Fruit fly (Drosophila melanogaster) whole organism, embryonic: ENCODE data around the gene CG44303.

ENCODE experiments used
- ATbp ChIP-seq: fragments of 200-800 bp; sonication (Bioruptor generic); optimal IDR thresholded peaks from 2 replicates; lab custom pipeline; 2017; ENCODE audit warnings: missing biosample characterization, mild to moderate bottlenecking, missing genetic modification characterization, missing genetic modification reagents
- CG10147 ChIP-seq: fragments of 200-800 bp; sonication (Bioruptor generic); optimal IDR thresholded peaks from 2 replicates; lab custom pipeline; 2019; ENCODE audit warnings: missing biosample characterization, mild to moderate bottlenecking, missing genetic modification characterization, moderate library complexity
- CG10431 ChIP-seq: fragments of 200-800 bp; sonication (Bioruptor generic); optimal IDR thresholded peaks from 3 replicates; lab custom pipeline; 2018; ENCODE audit warnings: missing biosample characterization, mild to moderate bottlenecking, missing genetic modification characterization
- CG11456 ChIP-seq: fragments of 200-800 bp; sonication (Bioruptor generic); IDR thresholded peaks from 3 replicates; pipeline ENCODE4 v1.3.6; 2022; ENCODE audit warnings: missing biosample characterization, missing genetic modification characterization
- CG11560 ChIP-seq: fragments of 200-800 bp; sonication (Bioruptor generic); IDR thresholded peaks from 3 replicates; pipeline ENCODE4 v1.3.6; 2022; ENCODE audit warnings: missing biosample characterization, missing genetic modification characterization
- CG13894 ChIP-seq: fragments of 200-800 bp; sonication (Bioruptor generic); optimal IDR thresholded peaks from 3 replicates; lab custom pipeline; 2018; ENCODE audit warnings: missing biosample characterization, mild to moderate bottlenecking, missing genetic modification characterization, moderate library complexity
- CG14965 ChIP-seq: fragments of 200-800 bp; sonication (Bioruptor generic); optimal IDR thresholded peaks from 2 replicates; lab custom pipeline; 2016; ENCODE audit warnings: missing biosample characterization, missing genetic modification characterization, borderline replicate concordance
- CG15601 ChIP-seq: fragments of 200-800 bp; sonication (Bioruptor generic); optimal IDR thresholded peaks from 3 replicates; lab custom pipeline; 2019; ENCODE audit warnings: missing biosample characterization, mild to moderate bottlenecking, missing genetic modification characterization, moderate library complexity
- CG1602 ChIP-seq: fragments of 200-800 bp; sonication (Bioruptor generic); optimal IDR thresholded peaks from 3 replicates; lab custom pipeline; 2016; ENCODE audit warnings: missing biosample characterization, missing genetic modification characterization
- CG18011 ChIP-seq: fragments of 200-800 bp; sonication (Bioruptor generic); optimal IDR thresholded peaks from 2 replicates; lab custom pipeline; 2017; ENCODE audit warnings: missing biosample characterization, missing genetic modification characterization, mild to moderate bottlenecking, moderate library complexity, missing genotype
- CG32772 ChIP-seq: fragments of 200-800 bp; sonication (Bioruptor generic); IDR thresholded peaks from 2 replicates; pipeline ENCODE4 v1.3.6; 2022; ENCODE audit warnings: missing biosample characterization, missing genetic modification characterization
- CG3995 ChIP-seq: fragments of 200-800 bp; sonication (Bioruptor generic); optimal IDR thresholded peaks from 3 replicates; lab custom pipeline; 2016; ENCODE audit warnings: missing biosample characterization, missing genetic modification characterization
- CG6765 ChIP-seq: fragments of 200-800 bp; sonication (Bioruptor generic); optimal IDR thresholded peaks from 3 replicates; lab custom pipeline; 2017; ENCODE audit warnings: missing biosample characterization, mild to moderate bottlenecking, missing genetic modification characterization
- CG7928 ChIP-seq: fragments of 200-800 bp; sonication (Bioruptor generic); optimal IDR thresholded peaks from 2 replicates; lab custom pipeline; 2017; ENCODE audit warnings: missing biosample characterization, mild to moderate bottlenecking, missing genetic modification characterization
- CG8281 ChIP-seq: fragments of 200-800 bp; sonication (Bioruptor generic); optimal IDR thresholded peaks from 2 replicates; lab custom pipeline; 2018; ENCODE audit warnings: missing biosample characterization, mild to moderate bottlenecking, missing genetic modification characterization, moderate library complexity
- CrebB ChIP-seq: fragments of 200-800 bp; sonication (Bioruptor generic); optimal IDR thresholded peaks from 3 replicates; lab custom pipeline; 2018; ENCODE audit warnings: missing biosample characterization, mild to moderate bottlenecking, missing genetic modification characterization
- E2f2 ChIP-seq: fragments of 200-800 bp; sonication (Bioruptor generic); IDR thresholded peaks from 2 replicates; pipeline ENCODE4 v1.3.6; 2022; ENCODE audit warnings: missing biosample characterization, missing genetic modification characterization
- Ets65A ChIP-seq: fragments of 200-800 bp; sonication (Bioruptor generic); peaks from one replicate; lab custom pipeline; 2016; ENCODE audit warnings: missing biosample characterization, missing genetic modification characterization
- HHEX ChIP-seq: fragments of 200-800 bp; sonication (Bioruptor generic); optimal IDR thresholded peaks from 3 replicates; lab custom pipeline; 2017; ENCODE audit warnings: missing biosample characterization, mild to moderate bottlenecking, missing genetic modification characterization, missing genetic modification reagents
- Hand ChIP-seq: fragments of 200-800 bp; sonication (Bioruptor generic); optimal IDR thresholded peaks from 2 replicates; lab custom pipeline; 2017; ENCODE audit warnings: mild to moderate bottlenecking, missing biosample characterization, missing genetic modification reagents, missing genetic modification characterization
- Hmx ChIP-seq: fragments of 200-800 bp; sonication (Bioruptor generic); optimal IDR thresholded peaks from 2 replicates; lab custom pipeline; 2016; ENCODE audit warnings: missing biosample characterization, missing genetic modification characterization
- Hr3 ChIP-seq: fragments of 200-800 bp; sonication (Bioruptor generic); optimal IDR thresholded peaks from 3 replicates; lab custom pipeline; 2016; ENCODE audit warnings: missing biosample characterization, missing genetic modification characterization
- Hr51 ChIP-seq, 2 experiments: fragments of 200-800 bp; sonication (Bioruptor generic); optimal IDR thresholded peaks; 2 replicates in 1 of 2; 3 replicates in 1 of 2; lab custom pipeline; 2016 to 2018; ENCODE audit warnings: missing biosample characterization in 2 of 2, missing genetic modification characterization in 2 of 2, mild to moderate bottlenecking in 1 of 2, moderate library complexity in 1 of 2
- Med ChIP-seq: fragments of 200-800 bp; sonication (Bioruptor generic); peaks from one replicate; lab custom pipeline; 2016; ENCODE audit warnings: missing biosample characterization, missing genetic modification characterization, mild to moderate bottlenecking, inconsistent platforms, moderate library complexity
- Myb ChIP-seq: fragments of 200-800 bp; sonication (Bioruptor generic); optimal IDR thresholded peaks from 2 replicates; lab custom pipeline; 2016; ENCODE audit warnings: missing biosample characterization, missing genetic modification characterization
- NFAT ChIP-seq: fragments of 200-800 bp; sonication (Bioruptor generic); IDR thresholded peaks from 2 replicates; pipeline ENCODE4 v1.3.6; 2022; ENCODE audit warnings: missing biosample characterization, missing genetic modification characterization
- Sry-β ChIP-seq: fragments of 200-800 bp; sonication (Bioruptor generic); optimal IDR thresholded peaks from 2 replicates; lab custom pipeline; 2018; ENCODE audit warnings: missing biosample characterization, mild to moderate bottlenecking, missing genetic modification characterization, moderate library complexity
- amos ChIP-seq: fragments of 200-800 bp; sonication (Bioruptor generic); IDR thresholded peaks from 2 replicates; pipeline ENCODE4 v1.3.6; 2022; ENCODE audit warnings: missing biosample characterization, missing genetic modification characterization; ENCODE audit not compliant: partially characterized antibody
- aop ChIP-seq: fragments of 200-800 bp; sonication (Bioruptor generic); IDR thresholded peaks from 2 replicates; pipeline ENCODE4 v1.3.6; 2022; ENCODE audit warnings: missing biosample characterization, missing genetic modification characterization
- ap ChIP-seq: fragments of 200-800 bp; sonication (Bioruptor generic); IDR thresholded peaks from 2 replicates; pipeline ENCODE4 v1.3.6; 2022; ENCODE audit warnings: missing biosample characterization, missing genetic modification characterization
- chinmo ChIP-seq: fragments of 200-800 bp; sonication (Bioruptor generic); IDR thresholded peaks from 4 replicates; pipeline ENCODE4 v1.3.6; 2022; ENCODE audit warnings: missing biosample characterization, missing genetic modification characterization; ENCODE audit not compliant: partially characterized antibody
- corto ChIP-seq: fragments of 200-800 bp; sonication (Bioruptor generic); optimal IDR thresholded peaks from 2 replicates; lab custom pipeline; 2016; ENCODE audit warnings: missing biosample characterization, mild to moderate bottlenecking, missing genetic modification characterization, moderate library complexity
- emc ChIP-seq: fragments of 200-800 bp; sonication (Bioruptor generic); optimal IDR thresholded peaks from 2 replicates; lab custom pipeline; 2016; ENCODE audit warnings: missing biosample characterization, missing genetic modification characterization
- gcm ChIP-seq: fragments of 200-800 bp; sonication (Bioruptor generic); optimal IDR thresholded peaks from 2 replicates; lab custom pipeline; 2019; ENCODE audit warnings: missing biosample characterization, mild to moderate bottlenecking, missing genetic modification characterization, moderate library complexity
- gem ChIP-seq: fragments of 200-800 bp; sonication (Bioruptor generic); optimal IDR thresholded peaks from 2 replicates; lab custom pipeline; 2019; ENCODE audit warnings: missing biosample characterization, mild to moderate bottlenecking, missing genetic modification characterization, moderate library complexity
- hth ChIP-seq: fragments of >200 bp; optimal IDR thresholded peaks from 2 replicates; lab custom pipeline; 2017; ENCODE audit warnings: inconsistent platforms
- kay ChIP-seq: fragments of 200-800 bp; sonication (Bioruptor generic); optimal IDR thresholded peaks from 2 replicates; lab custom pipeline; 2016; ENCODE audit warnings: missing biosample characterization, missing genetic modification characterization
- knrl ChIP-seq: fragments of 200-800 bp; sonication (Bioruptor generic); IDR thresholded peaks from 3 replicates; pipeline ENCODE4 v1.3.6; 2022; ENCODE audit warnings: missing biosample characterization, missing genetic modification characterization; ENCODE audit not compliant: partially characterized antibody
- nerfin-2 ChIP-seq: fragments of 200-800 bp; sonication (Bioruptor generic); IDR thresholded peaks from 2 replicates; pipeline ENCODE4 v1.3.6; 2022; ENCODE audit warnings: missing biosample characterization, missing genetic modification characterization; ENCODE audit not compliant: partially characterized antibody
- onecut ChIP-seq: fragments of 200-800 bp; sonication (Bioruptor generic); IDR thresholded peaks from 2 replicates; pipeline ENCODE4 v1.3.6; 2022; ENCODE audit warnings: missing biosample characterization, missing genetic modification characterization
- peb ChIP-seq: fragments of 200-800 bp; sonication (Bioruptor generic); IDR thresholded peaks from 2 replicates; pipeline ENCODE4 v1.3.6; 2022; ENCODE audit warnings: missing biosample characterization, missing genetic modification characterization
- pfk ChIP-seq: fragments of 200-800 bp; sonication (Bioruptor generic); optimal IDR thresholded peaks from 2 replicates; lab custom pipeline; 2018; ENCODE audit warnings: missing biosample characterization, mild to moderate bottlenecking, missing genetic modification characterization, moderate library complexity
- pho ChIP-seq: fragments of 200-800 bp; sonication (Bioruptor generic); optimal IDR thresholded peaks from 2 replicates; lab custom pipeline; 2016; ENCODE audit warnings: missing biosample characterization, missing genetic modification characterization
- vvl ChIP-seq: fragments of 200-800 bp; sonication (Bioruptor generic); IDR thresholded peaks from 2 replicates; pipeline ENCODE4 v1.3.6; 2022; ENCODE audit warnings: missing biosample characterization, missing genetic modification characterization
- yki ChIP-seq: fragments of >200 bp; optimal IDR thresholded peaks from 3 replicates; lab custom pipeline; 2018
- zen2 ChIP-seq: fragments of 200-800 bp; sonication (Bioruptor generic); IDR thresholded peaks from 3 replicates; pipeline ENCODE4 v1.3.6; 2022; ENCODE audit warnings: missing biosample characterization, missing genetic modification characterization; ENCODE audit not compliant: partially characterized antibody
- zfh2 ChIP-seq: fragments of 200-800 bp; sonication (Bioruptor generic); optimal IDR thresholded peaks from 2 replicates; lab custom pipeline; 2016; ENCODE audit warnings: missing biosample characterization, missing genetic modification characterization

CG44303 gene

DNA sequence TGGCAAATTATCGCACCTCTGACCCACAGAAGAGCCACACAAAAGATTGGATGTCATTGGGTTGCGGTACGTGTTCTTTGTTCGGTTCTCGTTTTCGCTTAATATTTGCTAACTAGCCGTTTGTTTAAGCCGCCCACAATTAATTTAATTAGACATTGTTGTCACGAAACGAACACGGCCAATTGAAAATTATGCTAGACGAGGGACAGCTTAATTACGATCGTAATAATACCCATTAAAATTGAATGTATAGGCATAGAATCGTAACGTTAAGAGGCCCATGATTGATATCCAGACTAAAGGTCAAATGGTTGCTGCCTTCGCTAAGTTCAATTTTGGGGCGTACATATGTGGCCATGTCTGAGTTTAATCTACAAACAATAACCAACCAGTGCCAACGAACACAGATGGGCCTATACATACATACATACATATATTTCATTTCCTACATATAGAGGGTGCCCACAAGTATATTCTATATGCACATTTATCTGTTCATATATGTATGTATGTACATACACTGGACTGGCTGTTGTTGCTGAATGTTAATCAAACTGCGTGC, 41.5 kb upstream of the CG44303 start (continued):
- TF ChIP-seq Med (GFP tag; lab: Kevin White, UChicago) (peak; percentile 50), Ets65A (GFP tag; lab: Kevin White, UChicago) (peak; percentile 67), CG13894 (tag; lab: Kevin White, UChicago) (peak; percentile 25)
- TF ChIP-seq, all 482 proteins: peak for 12

dm6 chrX:6726758-6727490, 39.7 kb upstream of the CG44303 start:
- TF ChIP-seq gem (tag; lab: Kevin White, UChicago) (no peak), kay (GFP tag; lab: Kevin White, UChicago) (no peak), Hand (GFP tag; lab: Kevin White, UChicago) (no peak), peb (GFP tag; lab: Robert Waterston, UW) (no peak), CG8281 (no peak), zen2 (GFP tag; lab: Robert Waterston, UW) (no peak), CG3995 (GFP tag; lab: Kevin White, UChicago) (peak; percentile 20), yki (lab: Kevin White, UChicago) (no peak), emc (GFP tag; lab: Kevin White, UChicago) (no peak), corto (GFP tag; lab: Kevin White, UChicago) (no peak), Hr3 (GFP tag; lab: Kevin White, UChicago) (no peak), CG10147 (GFP tag; lab: Kevin White, UChicago) (no peak), Hr51 (GFP tag; optimal IDR thresholded peaks at IDR 0.05; lab: Kevin White, UChicago) (no peak), gcm (GFP tag; lab: Kevin White, UChicago) (no peak), zfh2 (GFP tag; lab: Kevin White, UChicago) (no peak), CrebB (tag; lab: Kevin White, UChicago) (no peak), NFAT (GFP tag; lab: Robert Waterston, UW) (no peak), CG14965 (GFP tag; lab: Kevin White, UChicago) (no peak), CG11560 (tag; lab: Robert Waterston, UW) (no peak), CG10431 (GFP tag; lab: Kevin White, UChicago) (no peak), E2f2 (peak; percentile 63), chinmo (no peak), CG7928 (GFP tag; lab: Kevin White, UChicago) (no peak), Myb (no peak), aop (GFP tag; lab: Robert Waterston, UW) (no peak), CG18011 (GFP tag; lab: Kevin White, UChicago) (peak; percentile 7), onecut (GFP tag; lab: Robert Waterston, UW) (no peak), ATbp (GFP tag; lab: Kevin White, UChicago) (no peak), pho (GFP tag; lab: Kevin White, UChicago) (no peak), Ets65A (GFP tag; lab: Kevin White, UChicago) (no peak), amos (GFP tag; lab: Robert Waterston, UW) (0 out of 2 replicates have a peak, but pooled peaks have one; percentile 11), HHEX (no peak), nerfin-2 (GFP tag; lab: Robert Waterston, UW) (no peak), CG11456 (GFP tag; lab: Robert Waterston, UW) (no peak), CG32772 (GFP tag; lab: Robert Waterston, UW) (no peak), CG1602 (GFP tag; lab: Kevin White, UChicago) (no peak), CG6765 (GFP tag; lab: Kevin White, UChicago) (no peak), Hmx (GFP tag; lab: Kevin White, UChicago) (no peak), hth (lab: Kevin White, UChicago) (no peak), knrl (GFP tag; lab: Robert Waterston, UW) (no peak), CG15601 (tag; lab: Kevin White, UChicago) (no peak), ap (GFP tag; lab: Robert Waterston, UW) (no peak), pfk (GFP tag; lab: Kevin White, UChicago) (peak; percentile 93), vvl (GFP tag; lab: Robert Waterston, UW) (0 out of 2 replicates have a peak, but pooled peaks have one; percentile 24), Sry-β (no peak)
